Worm (Caenorhabditis elegans) whole organism, L4 larva: Measurements from ENCODE around the gene F30B5.11.

Experiments
- D1046.2 ChIP-seq: fragments of 200-800 bp; sonication (Bioruptor generic); IDR thresholded peaks from 2 replicates; pipeline ENCODE4 v1.3.6; 2022; ENCODE audit warnings: missing genetic modification characterization, missing compliant biosample characterization
- T26A8.4 ChIP-seq: fragments of 200-800 bp; sonication (Bioruptor generic); IDR thresholded peaks from 2 replicates; pipeline ENCODE4 v1.3.6; 2022; ENCODE audit warnings: missing genetic modification characterization, missing compliant biosample characterization
- aha-1 ChIP-seq: fragments of 150-350 bp; peaks from one replicate; lab custom pipeline; 2014; ENCODE audit warnings: missing biosample characterization, missing genetic modification characterization
- ama-1 ChIP-seq: fragments of 150-350 bp; optimal IDR thresholded peaks from 2 replicates; lab custom pipeline; 2014; ENCODE audit warnings: inconsistent platforms, mixed read lengths
- ceh-44 ChIP-seq: fragments of 200-800 bp; sonication (Bioruptor generic); IDR thresholded peaks from 2 replicates; pipeline ENCODE4 v1.3.6; 2022; ENCODE audit warnings: missing genetic modification reagents, missing genetic modification characterization, missing compliant biosample characterization
- cey-2 ChIP-seq: sonication (generic microtip); optimal IDR thresholded peaks from 3 replicates; lab custom pipeline; 2017; ENCODE audit warnings: missing genetic modification characterization, mild to moderate bottlenecking, missing compliant biosample characterization, antibody characterized with exemption, borderline replicate concordance; ENCODE audit not compliant: insufficient read depth
- dmd-6 ChIP-seq: fragments of 200-800 bp; sonication (Bioruptor generic); IDR thresholded peaks from 2 replicates; pipeline ENCODE4 v1.3.6; 2022; ENCODE audit warnings: missing genetic modification reagents, missing genetic modification characterization, missing compliant biosample characterization
- dmd-8 ChIP-seq: fragments of 200-800 bp; sonication (Bioruptor generic); IDR thresholded peaks from 2 replicates; pipeline ENCODE4 v1.3.6; 2022; ENCODE audit warnings: missing genetic modification characterization, missing compliant biosample characterization
- dpl-1 ChIP-seq: fragments of 150-350 bp; optimal IDR thresholded peaks from 2 replicates; lab custom pipeline; 2014; ENCODE audit warnings: missing biosample characterization, missing genetic modification reagents, missing genetic modification characterization
- duxl-1 ChIP-seq: sonication (generic microtip); optimal IDR thresholded peaks from 2 replicates; lab custom pipeline; 2016; ENCODE audit warnings: mild to moderate bottlenecking, missing genetic modification characterization, moderate library complexity, missing compliant biosample characterization; ENCODE audit not compliant: poor library complexity
- egl-43 ChIP-seq: fragments of 200-800 bp; sonication (Bioruptor generic); IDR thresholded peaks from 2 replicates; pipeline ENCODE4 v1.3.6; 2022; ENCODE audit warnings: missing genetic modification reagents, missing genetic modification characterization, missing compliant biosample characterization
- fos-1 ChIP-seq: fragments of 150-350 bp; optimal IDR thresholded peaks from 2 replicates; lab custom pipeline; 2014; ENCODE audit warnings: missing biosample characterization, missing genetic modification characterization
- gei-8 ChIP-seq: fragments of 200-800 bp; sonication (Bioruptor generic); optimal IDR thresholded peaks from 2 replicates; lab custom pipeline; 2018; ENCODE audit warnings: mild to moderate bottlenecking, missing genetic modification characterization, missing compliant biosample characterization
- hlh-11 ChIP-seq: fragments of 200-800 bp; sonication (Bioruptor generic); optimal IDR thresholded peaks from 2 replicates; lab custom pipeline; 2018; ENCODE audit warnings: mild to moderate bottlenecking, missing genetic modification characterization, missing compliant biosample characterization
- lin-1 ChIP-seq: fragments of 200-800 bp; sonication (Bioruptor generic); IDR thresholded peaks from 2 replicates; pipeline ENCODE4 v1.3.6; 2022; ENCODE audit warnings: missing genetic modification reagents, missing genetic modification characterization, missing compliant biosample characterization
- lin-29 ChIP-seq: fragments of 200-800 bp; sonication (Bioruptor generic); IDR thresholded peaks from 2 replicates; pipeline ENCODE4 v1.3.6; 2022; ENCODE audit warnings: missing genetic modification reagents, missing genetic modification characterization, missing compliant biosample characterization
- lin-39 ChIP-seq: fragments of 150-350 bp; optimal IDR thresholded peaks from 2 replicates; lab custom pipeline; 2014; ENCODE audit warnings: missing biosample characterization, missing genetic modification reagents, missing genetic modification characterization
- lsy-2 ChIP-seq, 2 experiments: fragments of 150-350 bp in 1 of 2; sonication (generic microtip) in 1 of 2; optimal IDR thresholded peaks; 2 replicates each; lab custom pipeline; 2014 to 2017; ENCODE audit warnings: missing biosample characterization in 2 of 2, missing genetic modification characterization in 2 of 2
- mes-2 ChIP-seq: sonication (generic microtip); optimal IDR thresholded peaks from 2 replicates; lab custom pipeline; 2016; ENCODE audit warnings: missing genotype, mild to moderate bottlenecking, missing genetic modification characterization, missing compliant biosample characterization; ENCODE audit not compliant: poor library complexity, severe bottlenecking
- mxl-3 ChIP-seq: fragments of 200-800 bp; sonication (Bioruptor generic); optimal IDR thresholded peaks from 2 replicates; lab custom pipeline; 2018; ENCODE audit warnings: mild to moderate bottlenecking, missing genetic modification characterization, missing compliant biosample characterization
- nhr-10 ChIP-seq: fragments of 150-350 bp; optimal IDR thresholded peaks from 2 replicates; lab custom pipeline; 2014; ENCODE audit warnings: missing biosample characterization, missing genetic modification characterization
- nhr-237 ChIP-seq: sonication (generic microtip); optimal IDR thresholded peaks from 2 replicates; lab custom pipeline; 2017; ENCODE audit warnings: missing biosample characterization, missing genetic modification characterization
- nhr-28 ChIP-seq: fragments of 150-350 bp; optimal IDR thresholded peaks from 2 replicates; lab custom pipeline; 2014; ENCODE audit warnings: missing biosample characterization, missing genetic modification characterization
- nhr-48 ChIP-seq: sonication (generic microtip); optimal IDR thresholded peaks from 2 replicates; lab custom pipeline; 2016; ENCODE audit warnings: mild to moderate bottlenecking, missing genetic modification characterization, missing compliant biosample characterization
- nhr-77 ChIP-seq: fragments of 150-350 bp; optimal IDR thresholded peaks from 2 replicates; lab custom pipeline; 2014; ENCODE audit warnings: missing biosample characterization, missing genetic modification characterization
- rbr-2 ChIP-seq: sonication (generic microtip); optimal IDR thresholded peaks from 2 replicates; lab custom pipeline; 2016; ENCODE audit warnings: missing genotype, missing genetic modification characterization, missing compliant biosample characterization
- sdz-12 ChIP-seq: fragments of 200-800 bp; sonication (Bioruptor generic); optimal IDR thresholded peaks from 2 replicates; lab custom pipeline; 2018; ENCODE audit warnings: mild to moderate bottlenecking, missing genetic modification characterization, missing compliant biosample characterization
- set-16 ChIP-seq: fragments of 200-800 bp; sonication (Bioruptor generic); IDR thresholded peaks from 2 replicates; pipeline ENCODE4 v1.3.6; 2022; ENCODE audit warnings: missing genetic modification reagents, missing genetic modification characterization, missing compliant biosample characterization
- tag-97 ChIP-seq: fragments of 200-800 bp; sonication (Bioruptor generic); IDR thresholded peaks from 2 replicates; pipeline ENCODE4 v1.3.6; 2022; ENCODE audit warnings: missing genetic modification characterization, missing compliant biosample characterization
- tra-1 ChIP-seq: fragments of 200-800 bp; sonication (Bioruptor generic); IDR thresholded peaks from 2 replicates; pipeline ENCODE4 v1.3.6; 2022; ENCODE audit warnings: missing genetic modification reagents, missing genetic modification characterization, missing compliant biosample characterization
- unc-62 ChIP-seq, 3 experiments: fragments of 150-350 bp in 1 of 3; sonication (generic microtip); optimal IDR thresholded peaks in 2 of 3; peaks in 1 of 3; 1 replicate in 1 of 3; 2 replicates in 2 of 3; lab custom pipeline; 2014 to 2017; ENCODE audit warnings: missing biosample characterization in 3 of 3, missing genetic modification characterization in 3 of 3, missing genetic modification reagents in 3 of 3, missing genotype in 1 of 3
- zfp-2 ChIP-seq: sonication (generic microtip); optimal IDR thresholded peaks from 2 replicates; lab custom pipeline; 2016; ENCODE audit warnings: mild to moderate bottlenecking, missing genetic modification characterization, missing compliant biosample characterization
- zip-11 ChIP-seq: fragments of 200-800 bp; sonication (Bioruptor generic); IDR thresholded peaks from 2 replicates; pipeline ENCODE4 v1.3.6; 2022; ENCODE audit warnings: missing genetic modification characterization, missing compliant biosample characterization
- ztf-11 ChIP-seq: fragments of 150-350 bp; optimal IDR thresholded peaks from 2 replicates; lab custom pipeline; 2014; ENCODE audit warnings: missing biosample characterization, missing genetic modification characterization

The F30B5.11 gene

ce11 chrIV:4247334-4247733, 27.5 kb upstream of the F30B5.11 start (continued):
- no peak for TF ChIP-seq nhr-77 (tag; lab: Kevin White, UChicago)
- no peak for TF ChIP-seq ceh-44
- TF ChIP-seq mes-2, result peak; percentile 74
- no peak for TF ChIP-seq fos-1 (tag; lab: Kevin White, UChicago)
- no peak for TF ChIP-seq dmd-6 (GFP tag; lab: Robert Waterston, UW)
- TF ChIP-seq dpl-1 (GFP tag; lab: Kevin White, UChicago), result peak; percentile 74

ce11 chrIV:4246493-4246892, 26.6 kb upstream of the F30B5.11 start, which contains the start of gene ttr-20:
Gene ttr-20 (plus strand): TSS chrIV:4246793.
- peak; percentile 50 for TF ChIP-seq aha-1 (tag; lab: Kevin White, UChicago)
- no peak for TF ChIP-seq nhr-28 (tag; lab: Kevin White, UChicago)

ce11 chrIV:4244510-4244909, 24.6 kb upstream of the F30B5.11 start, which contains the start of gene col-34:
Gene col-34 (minus strand): TSS chrIV:4244610.
- TF ChIP-seq lin-1 (GFP tag; lab: Robert Waterston, UW) (no peak), ztf-11 (tag; lab: Kevin White, UChicago) (no peak), zfp-2 (no peak), egl-43 (GFP tag; lab: Robert Waterston, UW) (no peak), tag-97 (GFP tag; lab: Robert Waterston, UW) (no peak), gei-8 (GFP tag; lab: Kevin White, UChicago) (no peak), sdz-12 (GFP tag; lab: Kevin White, UChicago) (no peak), dmd-6 (GFP tag; lab: Robert Waterston, UW) (no peak), nhr-77 (tag; lab: Kevin White, UChicago) (no peak), rbr-2 (no peak), nhr-237 (no peak), lsy-2 (tag; optimal IDR thresholded peaks at IDR 0.05; lab: Kevin White, UChicago) (no peak), zip-11 (GFP tag; lab: Robert Waterston, UW) (no peak), tra-1 (GFP tag; lab: Robert Waterston, UW) (no peak)

ce11 chrIV:4243830-4244406, 24.0 kb upstream of the F30B5.11 start:
- peak; percentile 98 for TF ChIP-seq set-16
- no peak for TF ChIP-seq dmd-8
- TF ChIP-seq, all 104 proteins: peak for 1

ce11 chrIV:4236671-4237070, 16.8 kb upstream of the F30B5.11 start:
- TF ChIP-seq hlh-11 (tag; lab: Kevin White, UChicago) (peak; percentile 12), lin-29 (GFP tag; lab: Robert Waterston, UW) (0 out of 2 replicates have a peak, but pooled peaks have one; percentile 32), T26A8.4 (GFP tag; lab: Robert Waterston, UW) (peak; percentile 69; the same call in 1 of the 2 replicates), duxl-1 (peak; percentile 3), nhr-48 (tag; lab: Kevin White, UChicago) (no peak), dpl-1 (GFP tag; lab: Kevin White, UChicago) (peak; percentile 11), ama-1 (lab: Kevin White, UChicago) (peak; percentile 55), mxl-3 (GFP tag; lab: Kevin White, UChicago) (peak; percentile 42), unc-62 (GFP tag; optimal IDR thresholded peaks at IDR 0.05 in 1 of 2; lab: Kevin White, UChicago) (peak in 1 of 2 experiments; percentile 40), unc-62 (tag; optimal IDR thresholded peaks at IDR 0.05; lab: Kevin White, UChicago) (no peak), nhr-28 (tag; lab: Kevin White, UChicago) (peak; percentile 24), nhr-10 (tag; lab: Kevin White, UChicago) (peak; percentile 53), cey-2 (no peak), D1046.2 (GFP tag; lab: Robert Waterston, UW) (no peak), lin-39 (tag; lab: Kevin White, UChicago) (no peak)
